Worm (Caenorhabditis elegans): ENCODE data around the gene Y43C5B.2.

The Y43C5B.2 gene

ce11 chrIV:10352243-10352642, at the start of gene Y43C5B.2:
Gene Y43C5B.2, minus strand, starts transcription at chrIV:10352343.
- no peak for TF ChIP-seq hlh-30 (tag; optimal IDR thresholded peaks at IDR 0.05; ENCODE audit: insufficient read depth)
- TF ChIP-seq ttx-3 (tag; optimal IDR thresholded peaks at IDR 0.05): no peak
- no peak for TF ChIP-seq ref-2 (tag; optimal IDR thresholded peaks at IDR 0.05)
- no peak for TF ChIP-seq dmd-4 (tag; optimal IDR thresholded peaks at IDR 0.05; ENCODE audit: borderline replicate concordance)
- no peak for TF ChIP-seq C38D4.7 (GFP tag; optimal IDR thresholded peaks at IDR 0.05)
- no peak for TF ChIP-seq ceh-34 (tag; optimal IDR thresholded peaks at IDR 0.05)
- TF ChIP-seq ceh-19 (GFP tag; optimal IDR thresholded peaks at IDR 0.05): no peak
- TF ChIP-seq F13H6.1 (tag; optimal IDR thresholded peaks at IDR 0.05): no peak
- TF ChIP-seq nhr-232 (tag; optimal IDR thresholded peaks at IDR 0.05): no peak
- TF ChIP-seq unc-55 (GFP tag; optimal IDR thresholded peaks at IDR 0.05): no peak
- TF ChIP-seq ceh-14 (tag; optimal IDR thresholded peaks at IDR 0.05): no peak
- no peak for TF ChIP-seq lin-11 (tag; optimal IDR thresholded peaks at IDR 0.05)
- TF ChIP-seq elt-2 (tag; optimal IDR thresholded peaks at IDR 0.05): no peak
- TF ChIP-seq nfya-1 (tag; optimal IDR thresholded peaks at IDR 0.05): no peak

ce11 chrIV:10398244-10398643, 46.1 kb upstream of the Y43C5B.2 start:
- TF ChIP-seq ceh-31 (tag; optimal IDR thresholded peaks at IDR 0.05): peak; percentile 14
- TF ChIP-seq unc-42 (tag; optimal IDR thresholded peaks at IDR 0.05): peak; percentile 69
- peak; percentile 0 for TF ChIP-seq nfya-1 (tag; optimal IDR thresholded peaks at IDR 0.05)
- no peak for TF ChIP-seq hlh-13 (GFP tag; optimal IDR thresholded peaks at IDR 0.05)

- no peak for TF ChIP-seq sox-2 (GFP tag; IDR thresholded peaks at IDR 0.05)
- TF ChIP-seq unc-42 (tag; optimal IDR thresholded peaks at IDR 0.05): peak; percentile 80
Observed at ce11 chrIV:10396827-10397226, 44.7 kb upstream of the Y43C5B.2 start.

- TF ChIP-seq nhr-11 (tag; optimal IDR thresholded peaks at IDR 0.05) (no peak), fkh-10 (GFP tag; optimal IDR thresholded peaks at IDR 0.05) (no peak), mec-3 (tag; optimal IDR thresholded peaks at IDR 0.05; ENCODE audit: borderline replicate concordance) (no peak), hlh-15 (tag; optimal IDR thresholded peaks at IDR 0.05) (no peak), gmeb-2 (tag; optimal IDR thresholded peaks at IDR 0.05) (no peak), ceh-48 (tag; optimal IDR thresholded peaks at IDR 0.05) (no peak), npax-4 (tag; optimal IDR thresholded peaks at IDR 0.05) (no peak), madf-2 (tag; optimal IDR thresholded peaks at IDR 0.05) (no peak), fax-1 (tag; optimal IDR thresholded peaks at IDR 0.05) (no peak), eyg-1 (tag; optimal IDR thresholded peaks at IDR 0.05) (no peak), T23F11.4 (GFP tag; optimal IDR thresholded peaks at IDR 0.05) (no peak), C38D4.7 (GFP tag; optimal IDR thresholded peaks at IDR 0.05) (no peak), ceh-2 (tag; optimal IDR thresholded peaks at IDR 0.05) (no peak), pax-1 (tag; optimal IDR thresholded peaks at IDR 0.05) (no peak), fkh-6 (tag; optimal IDR thresholded peaks at IDR 0.05) (no peak), syd-9 (tag; optimal IDR thresholded peaks at IDR 0.05) (no peak), ama-1 (optimal IDR thresholded peaks at IDR 0.05) (no peak), pqm-1 (tag; optimal IDR thresholded peaks at IDR 0.05) (no peak), hlh-30 (tag; optimal IDR thresholded peaks at IDR 0.05; ENCODE audit: insufficient read depth) (no peak), che-1 (tag; optimal IDR thresholded peaks at IDR 0.05) (no peak)
Observed at ce11 chrIV:10394858-10395257, 42.7 kb upstream of the Y43C5B.2 start, which contains the start of gene R10H10.4. Gene R10H10.4, minus strand, starts transcription at chrIV:10394958.

- TF ChIP-seq ceh-14 (tag; optimal IDR thresholded peaks at IDR 0.05) (no peak), pros-1 (tag; optimal IDR thresholded peaks at IDR 0.05) (no peak), ama-1 (optimal IDR thresholded peaks at IDR 0.05) (no peak), K02D7.2 (tag; optimal IDR thresholded peaks at IDR 0.05) (no peak), elt-2 (tag; optimal IDR thresholded peaks at IDR 0.05) (no peak), ceh-9 (tag; optimal IDR thresholded peaks at IDR 0.05) (no peak)
Observed at ce11 chrIV:10391827-10392226, 39.7 kb upstream of the Y43C5B.2 start, which contains the start of gene spe-26. Gene spe-26, minus strand, starts transcription at chrIV:10391927.

All from whole organism, late embryonic.